Worm (Caenorhabditis elegans) whole organism, L3 larva: ENCODE results near the gene ins-13.

Experiments used
- elt-1 ChIP-seq: fragments of 150-350 bp; optimal IDR thresholded peaks from 2 replicates; lab custom pipeline; 2014; ENCODE audit warnings: missing biosample characterization, missing genetic modification characterization
- elt-3 ChIP-seq, 3 experiments: fragments of 150-350 bp in 1 of 3; sonication (generic microtip) in 2 of 3; optimal IDR thresholded peaks; 2 replicates in 2 of 3; 4 replicates in 1 of 3; lab custom pipeline; 2014 to 2017; ENCODE audit warnings: missing biosample characterization in 3 of 3, missing genetic modification characterization in 3 of 3
- nhr-12 ChIP-seq: fragments of 150-350 bp; optimal IDR thresholded peaks from 2 replicates; lab custom pipeline; 2014; ENCODE audit warnings: missing biosample characterization, missing genetic modification characterization
- nhr-237 ChIP-seq: fragments of 150-350 bp; optimal IDR thresholded peaks from 2 replicates; lab custom pipeline; 2014; ENCODE audit warnings: missing biosample characterization, missing genetic modification characterization
- snpc-4 ChIP-seq: fragments of 150-350 bp; optimal IDR thresholded peaks from 2 replicates; lab custom pipeline; 2014; ENCODE audit warnings: missing biosample characterization, missing genetic modification characterization
- unc-62 ChIP-seq: fragments of 150-350 bp; sonication (generic microtip); optimal IDR thresholded peaks from 4 replicates; lab custom pipeline; 2014; ENCODE audit warnings: missing biosample characterization, missing genetic modification reagents, missing genetic modification characterization

- TF ChIP-seq nhr-237 (tag; lab: Kevin White, UChicago) (no peak), nhr-12 (no peak), elt-1 (tag; lab: Kevin White, UChicago) (no peak), unc-62 (GFP tag; lab: Kevin White, UChicago) (no peak), snpc-4 (tag; lab: Kevin White, UChicago) (no peak), elt-3 (tag; optimal IDR thresholded peaks at IDR 0.05; lab: Kevin White, UChicago) (no peak)
These were observed 23.3 kb downstream of the ins-13 start, which contains the start of gene ZK177.12 for ce11 chrII:5521411-5521810.
